Worm (Caenorhabditis elegans): ENCODE data around the gene F46C3.6.

The F46C3.6 gene

ce11 chrX:11386903-11387302, 33.0 kb downstream of the F46C3.6 start:
- TF ChIP-seq sma-9 (GFP tag; optimal IDR thresholded peaks at IDR 0.05) (peak; percentile 6), sma-9 (tag; optimal IDR thresholded peaks at IDR 0.05) (no peak), lsy-2 (tag; optimal IDR thresholded peaks at IDR 0.05) (no peak)

- TF ChIP-seq aly-2 (tag; optimal IDR thresholded peaks at IDR 0.05) (no peak), elt-1 (tag; optimal IDR thresholded peaks at IDR 0.05) (no peak), nhr-25 (tag; optimal IDR thresholded peaks at IDR 0.05) (peak; percentile 39), sma-9 (GFP tag; optimal IDR thresholded peaks at IDR 0.05) (no peak), sma-9 (tag; optimal IDR thresholded peaks at IDR 0.05) (no peak), unc-39 (tag; optimal IDR thresholded peaks at IDR 0.05) (no peak), ama-1 (optimal IDR thresholded peaks at IDR 0.05) (no peak), Y55F3AM.14 (GFP tag; optimal IDR thresholded peaks at IDR 0.05) (no peak), nhr-77 (tag; optimal IDR thresholded peaks at IDR 0.05) (no peak), nhr-12 (tag; optimal IDR thresholded peaks at IDR 0.05) (no peak)
Observed at ce11 chrX:11385916-11386315, 34.0 kb downstream of the F46C3.6 start.

- no peak for TF ChIP-seq peb-1 (tag; optimal IDR thresholded peaks at IDR 0.05)
- no peak for TF ChIP-seq unc-62 (GFP tag; optimal IDR thresholded peaks at IDR 0.05)
- no peak for TF ChIP-seq nhr-237 (tag; optimal IDR thresholded peaks at IDR 0.05)
- no peak for TF ChIP-seq nhr-25 (tag; optimal IDR thresholded peaks at IDR 0.05)
- TF ChIP-seq dmd-4 (tag; optimal IDR thresholded peaks at IDR 0.05), result no peak
- TF ChIP-seq nhr-129 (tag; optimal IDR thresholded peaks at IDR 0.05), result no peak
- no peak for TF ChIP-seq gmeb-1 (tag; optimal IDR thresholded peaks at IDR 0.05)
- TF ChIP-seq C34F6.9 (tag; optimal IDR thresholded peaks at IDR 0.05), result no peak
- no peak for TF ChIP-seq snpc-4 (tag; optimal IDR thresholded peaks at IDR 0.05)
- TF ChIP-seq zag-1 (tag; optimal IDR thresholded peaks at IDR 0.05), result no peak
- TF ChIP-seq unc-55 (GFP tag; optimal IDR thresholded peaks at IDR 0.05), result no peak
- no peak for TF ChIP-seq nhr-23 (tag; optimal IDR thresholded peaks at IDR 0.05)
- no peak for TF ChIP-seq ztf-11 (tag; optimal IDR thresholded peaks at IDR 0.05)
- TF ChIP-seq nhr-12 (tag; optimal IDR thresholded peaks at IDR 0.05), result no peak
- no peak for TF ChIP-seq ama-1 (optimal IDR thresholded peaks at IDR 0.05)
- TF ChIP-seq lin-11 (tag; optimal IDR thresholded peaks at IDR 0.05), result no peak
- TF ChIP-seq unc-39 (tag; optimal IDR thresholded peaks at IDR 0.05), result no peak
- TF ChIP-seq nhr-21 (tag; optimal IDR thresholded peaks at IDR 0.05), result no peak
- no peak for TF ChIP-seq ceh-16 (tag; optimal IDR thresholded peaks at IDR 0.05)
Observed at ce11 chrX:11384534-11385441, 35.1 kb downstream of the F46C3.6 start, which contains the start of the genes F08B12.11 and prmn-1. F08B12.11 (plus strand) TSS chrX:11385054. prmn-1 (plus strand) TSS chrX:11385084.

- TF ChIP-seq sma-9 (GFP tag; optimal IDR thresholded peaks at IDR 0.05), result peak; percentile 2
- no peak for TF ChIP-seq sma-9 (tag; optimal IDR thresholded peaks at IDR 0.05)
- TF ChIP-seq elt-3 (tag; optimal IDR thresholded peaks at IDR 0.05), result no peak
- TF ChIP-seq C34F6.9 (tag; optimal IDR thresholded peaks at IDR 0.05), result peak; percentile 39
Observed at ce11 chrX:11383359-11383758, 36.5 kb downstream of the F46C3.6 start.

- TF ChIP-seq unc-55 (GFP tag; optimal IDR thresholded peaks at IDR 0.05), result no peak
- TF ChIP-seq lsy-2 (tag; optimal IDR thresholded peaks at IDR 0.05), result peak in 1 of 2 experiments; percentile 3
- no peak for TF ChIP-seq nhr-6 (tag; optimal IDR thresholded peaks at IDR 0.05)
- TF ChIP-seq mab-5 (tag; optimal IDR thresholded peaks at IDR 0.05), result no peak
- TF ChIP-seq peb-1 (tag; optimal IDR thresholded peaks at IDR 0.05), result no peak
- TF ChIP-seq nhr-129 (tag; optimal IDR thresholded peaks at IDR 0.05), result peak; percentile 57
- TF ChIP-seq egl-27 (tag; optimal IDR thresholded peaks at IDR 0.05), result no peak
- no peak for TF ChIP-seq nhr-11 (tag; optimal IDR thresholded peaks at IDR 0.05)
- peak; percentile 89 for TF ChIP-seq F13H6.1 (tag; optimal IDR thresholded peaks at IDR 0.05)
- no peak for TF ChIP-seq nhr-25 (tag; optimal IDR thresholded peaks at IDR 0.05)
- TF ChIP-seq lin-39 (tag; optimal IDR thresholded peaks at IDR 0.05), result no peak
- TF ChIP-seq fos-1 (tag; optimal IDR thresholded peaks at IDR 0.05), result no peak
- no peak for TF ChIP-seq nhr-77 (tag; optimal IDR thresholded peaks at IDR 0.05)
- no peak for TF ChIP-seq R02D3.7 (tag; optimal IDR thresholded peaks at IDR 0.05)
- TF ChIP-seq ztf-1 (GFP tag; conservative IDR thresholded peaks at IDR 0.05), result no peak
- TF ChIP-seq blmp-1 (tag; optimal IDR thresholded peaks at IDR 0.05; ENCODE audit: insufficient read depth), result no peak
- TF ChIP-seq unc-62 (GFP tag; optimal IDR thresholded peaks at IDR 0.05), result no peak
- TF ChIP-seq ceh-16 (tag; optimal IDR thresholded peaks at IDR 0.05), result no peak
- TF ChIP-seq sem-4 (tag; optimal IDR thresholded peaks at IDR 0.05), result peak; percentile 4
- peak; percentile 60 for TF ChIP-seq sma-9 (GFP tag; optimal IDR thresholded peaks at IDR 0.05)
- no peak for TF ChIP-seq sma-9 (tag; optimal IDR thresholded peaks at IDR 0.05)
Observed at ce11 chrX:11379135-11379781, 40.6 kb downstream of the F46C3.6 start.
